Worm (Caenorhabditis elegans) whole organism, L3 larva: ENCODE measurements around the gene elo-7.

Source experiments
- ZK546.5 ChIP-seq: sonication (generic microtip); optimal IDR thresholded peaks from 2 replicates; lab custom pipeline; 2017; ENCODE audit warnings: missing biosample characterization, missing genetic modification characterization
- tbx-2 ChIP-seq: sonication (generic microtip); optimal IDR thresholded peaks from 2 replicates; lab custom pipeline; 2016; ENCODE audit warnings: mild to moderate bottlenecking, missing genetic modification characterization, missing compliant biosample characterization

DNA sequence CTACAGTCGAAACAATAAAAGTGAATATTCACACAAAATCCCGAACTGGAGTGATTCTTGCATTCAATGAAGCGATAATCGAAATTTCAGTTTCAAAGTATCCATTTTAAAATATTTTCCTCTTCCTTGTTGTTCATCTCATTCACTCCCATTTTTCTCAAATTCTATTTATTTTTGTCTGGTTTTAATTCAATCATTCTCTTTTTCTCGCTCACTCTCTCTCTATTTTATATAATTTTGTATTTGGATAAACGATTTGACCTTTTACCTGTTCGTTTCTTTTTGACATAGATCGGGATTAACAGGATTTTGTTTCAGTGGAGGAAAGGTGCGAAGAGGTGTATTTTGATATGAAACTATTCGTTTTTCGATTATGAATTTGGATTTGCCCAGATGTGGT lies 16.2 kb downstream of the elo-7 start, which contains the start of gene T05A1.5:
- no peak for TF ChIP-seq tbx-2
- TF ChIP-seq ZK546.5 (tag; lab: Kevin White, UChicago), result no peak
